Fruit fly (Drosophila melanogaster) whole organism, embryonic: ENCODE results near the gene CG7550.

Experiments used
- Ada2b ChIP-seq: fragments of 200-800 bp; sonication (Bioruptor generic); IDR thresholded peaks from 2 replicates; pipeline ENCODE4 v1.3.6; 2022; ENCODE audit warnings: missing biosample characterization, missing genetic modification characterization
- CG10543 ChIP-seq: fragments of 200-800 bp; sonication (Bioruptor generic); optimal IDR thresholded peaks from 3 replicates; lab custom pipeline; 2017; ENCODE audit warnings: missing biosample characterization, mild to moderate bottlenecking, missing genetic modification characterization, moderate library complexity
- CG11085 ChIP-seq: fragments of 200-800 bp; sonication (Bioruptor generic); IDR thresholded peaks from 2 replicates; pipeline ENCODE4 v1.3.6; 2022; ENCODE audit warnings: missing biosample characterization, missing genetic modification characterization
- CG11695 ChIP-seq: fragments of 200-800 bp; sonication (Bioruptor generic); IDR thresholded peaks from 3 replicates; pipeline ENCODE4 v1.3.6; 2022; ENCODE audit warnings: missing biosample characterization, missing genetic modification characterization
- CG12769 ChIP-seq: fragments of 200-800 bp; sonication (Bioruptor generic); optimal IDR thresholded peaks from 2 replicates; lab custom pipeline; 2019; ENCODE audit warnings: missing biosample characterization, mild to moderate bottlenecking, missing genetic modification characterization, moderate library complexity
- CG12942 ChIP-seq: fragments of 200-800 bp; sonication (Bioruptor generic); optimal IDR thresholded peaks from 3 replicates; lab custom pipeline; 2016; ENCODE audit warnings: missing biosample characterization, missing genetic modification characterization
- CG13424 ChIP-seq: fragments of 200-800 bp; sonication (Bioruptor generic); optimal IDR thresholded peaks from 2 replicates; lab custom pipeline; 2019; ENCODE audit warnings: missing biosample characterization, mild to moderate bottlenecking, missing genetic modification characterization, moderate library complexity
- CG13624 ChIP-seq: fragments of 200-800 bp; sonication (Bioruptor generic); optimal IDR thresholded peaks from 2 replicates; lab custom pipeline; 2016; ENCODE audit warnings: missing biosample characterization, missing genetic modification characterization
- CG14965 ChIP-seq: fragments of 200-800 bp; sonication (Bioruptor generic); optimal IDR thresholded peaks from 2 replicates; lab custom pipeline; 2016; ENCODE audit warnings: missing biosample characterization, missing genetic modification characterization, borderline replicate concordance
- CG15269 ChIP-seq: fragments of 200-800 bp; sonication (Bioruptor generic); optimal IDR thresholded peaks from 2 replicates; lab custom pipeline; 2018; ENCODE audit warnings: missing biosample characterization, mild to moderate bottlenecking, missing genetic modification characterization, moderate library complexity
- CG1529 ChIP-seq: fragments of 200-800 bp; sonication (Bioruptor generic); optimal IDR thresholded peaks from 3 replicates; lab custom pipeline; 2018; ENCODE audit warnings: missing biosample characterization, missing genetic modification characterization
- CG15514 ChIP-seq: fragments of 200-800 bp; sonication (Bioruptor generic); optimal IDR thresholded peaks from 3 replicates; lab custom pipeline; 2017; ENCODE audit warnings: missing biosample characterization, missing genetic modification characterization, mild to moderate bottlenecking, moderate library complexity, missing genetic modification reagents
- CG17359 ChIP-seq: fragments of 200-800 bp; sonication (Bioruptor generic); optimal IDR thresholded peaks from 3 replicates; lab custom pipeline; 2018; ENCODE audit warnings: missing biosample characterization, mild to moderate bottlenecking, missing genetic modification characterization, moderate library complexity
- CG2116 ChIP-seq: fragments of 200-800 bp; sonication (Bioruptor generic); optimal IDR thresholded peaks from 3 replicates; lab custom pipeline; 2018; ENCODE audit warnings: missing biosample characterization, mild to moderate bottlenecking, missing genetic modification characterization
- CG2202 ChIP-seq: fragments of 200-800 bp; sonication (Bioruptor generic); optimal IDR thresholded peaks from 2 replicates; lab custom pipeline; 2018; ENCODE audit warnings: missing biosample characterization, mild to moderate bottlenecking, missing genetic modification characterization
- CG2889 ChIP-seq: fragments of 200-800 bp; sonication (Bioruptor generic); IDR thresholded peaks from 3 replicates; pipeline ENCODE4 v1.3.6; 2022; ENCODE audit warnings: missing biosample characterization, missing genetic modification characterization
- CG30020 ChIP-seq: fragments of 200-800 bp; optimal IDR thresholded peaks from 2 replicates; lab custom pipeline; 2019; ENCODE audit warnings: missing biosample characterization, mild to moderate bottlenecking, missing genetic modification characterization, moderate library complexity
- CG31224 ChIP-seq: fragments of 200-800 bp; sonication (Bioruptor generic); IDR thresholded peaks from 2 replicates; pipeline ENCODE4 v1.3.6; 2022; ENCODE audit warnings: missing biosample characterization, missing genetic modification characterization
- CG3163 ChIP-seq: fragments of 200-800 bp; sonication (Bioruptor generic); optimal IDR thresholded peaks from 3 replicates; lab custom pipeline; 2016; ENCODE audit warnings: missing biosample characterization, missing genetic modification characterization
- CG4328 ChIP-seq: fragments of 200-800 bp; sonication (Bioruptor generic); optimal IDR thresholded peaks from 3 replicates; lab custom pipeline; 2017; ENCODE audit warnings: missing biosample characterization, missing genetic modification reagents, missing genetic modification characterization
- CG7987 ChIP-seq: fragments of 200-800 bp; sonication (Bioruptor generic); optimal IDR thresholded peaks from 2 replicates; lab custom pipeline; 2018; ENCODE audit warnings: missing biosample characterization, mild to moderate bottlenecking, missing genetic modification characterization, moderate library complexity
- CG8359 ChIP-seq: fragments of 200-800 bp; sonication (Bioruptor generic); optimal IDR thresholded peaks from 2 replicates; lab custom pipeline; 2017; ENCODE audit warnings: missing biosample characterization, mild to moderate bottlenecking, missing genetic modification characterization, borderline replicate concordance
- CG8478 ChIP-seq: fragments of >200 bp; optimal IDR thresholded peaks from 2 replicates; lab custom pipeline; 2018
- CG8765 ChIP-seq: fragments of 200-800 bp; sonication (Bioruptor generic); IDR thresholded peaks from 2 replicates; pipeline ENCODE4 v1.3.6; 2022; ENCODE audit warnings: missing biosample characterization, missing genetic modification characterization
- CG9932 ChIP-seq: fragments of 200-800 bp; sonication (Bioruptor generic); IDR thresholded peaks from 2 replicates; pipeline ENCODE4 v1.3.6; 2022; ENCODE audit warnings: missing biosample characterization, missing genetic modification characterization
- Dip3 ChIP-seq: fragments of 200-800 bp; sonication (Bioruptor generic); optimal IDR thresholded peaks from 3 replicates; lab custom pipeline; 2016; ENCODE audit warnings: missing biosample characterization, missing genetic modification characterization
- Dll ChIP-seq: fragments of 200-800 bp; sonication (Bioruptor generic); IDR thresholded peaks from 4 replicates; pipeline ENCODE4 v1.3.6; 2022; ENCODE audit warnings: missing biosample characterization, missing genetic modification characterization; ENCODE audit not compliant: partially characterized antibody
- E2f2 ChIP-seq: fragments of 200-800 bp; sonication (Bioruptor generic); IDR thresholded peaks from 2 replicates; pipeline ENCODE4 v1.3.6; 2022; ENCODE audit warnings: missing biosample characterization, missing genetic modification characterization
- Fer3 ChIP-seq: fragments of 200-800 bp; sonication (Bioruptor generic); optimal IDR thresholded peaks from 2 replicates; lab custom pipeline; 2018; ENCODE audit warnings: missing biosample characterization, mild to moderate bottlenecking, missing genetic modification characterization, moderate library complexity
- GATAe ChIP-seq: fragments of 200-800 bp; sonication (Bioruptor generic); conservative IDR thresholded peaks from 2 replicates; pipeline ENCODE4 v1.3.6; 2022; ENCODE audit warnings: missing biosample characterization, missing genetic modification characterization
- H15 ChIP-seq: fragments of 200-800 bp; sonication (Bioruptor generic); IDR thresholded peaks from 3 replicates; pipeline ENCODE4 v1.3.6; 2022; ENCODE audit warnings: missing biosample characterization, missing genetic modification characterization
- HLH4C ChIP-seq: fragments of 200-800 bp; sonication (Bioruptor generic); IDR thresholded peaks from 3 replicates; pipeline ENCODE4 v1.3.6; 2022; ENCODE audit warnings: missing biosample characterization, missing genetic modification characterization; ENCODE audit not compliant: partially characterized antibody
- Hr51 ChIP-seq, 2 experiments: fragments of 200-800 bp; sonication (Bioruptor generic); optimal IDR thresholded peaks; 2 replicates in 1 of 2; 3 replicates in 1 of 2; lab custom pipeline; 2016 to 2018; ENCODE audit warnings: missing biosample characterization in 2 of 2, missing genetic modification characterization in 2 of 2, mild to moderate bottlenecking in 1 of 2, moderate library complexity in 1 of 2
- Med ChIP-seq: fragments of 200-800 bp; sonication (Bioruptor generic); peaks from one replicate; lab custom pipeline; 2016; ENCODE audit warnings: missing biosample characterization, missing genetic modification characterization, mild to moderate bottlenecking, inconsistent platforms, moderate library complexity
- Rfx ChIP-seq: fragments of 200-800 bp; sonication (Bioruptor generic); IDR thresholded peaks from 2 replicates; pipeline ENCODE4 v1.3.6; 2022; ENCODE audit warnings: missing biosample characterization, missing genetic modification characterization
- Scr ChIP-seq: fragments of 200-800 bp; sonication (Bioruptor generic); IDR thresholded peaks from 2 replicates; pipeline ENCODE4 v1.3.6; 2022; ENCODE audit warnings: missing biosample characterization, missing genetic modification characterization; ENCODE audit not compliant: partially characterized antibody
- ap ChIP-seq: fragments of 200-800 bp; sonication (Bioruptor generic); IDR thresholded peaks from 2 replicates; pipeline ENCODE4 v1.3.6; 2022; ENCODE audit warnings: missing biosample characterization, missing genetic modification characterization
- corto ChIP-seq: fragments of 200-800 bp; sonication (Bioruptor generic); optimal IDR thresholded peaks from 2 replicates; lab custom pipeline; 2016; ENCODE audit warnings: missing biosample characterization, mild to moderate bottlenecking, missing genetic modification characterization, moderate library complexity
- fru ChIP-seq: fragments of >200 bp; optimal IDR thresholded peaks from 2 replicates; lab custom pipeline; 2017
- fu2 ChIP-seq: fragments of 200-800 bp; sonication (Bioruptor generic); optimal IDR thresholded peaks from 2 replicates; lab custom pipeline; 2016; ENCODE audit warnings: missing biosample characterization, missing genetic modification characterization
- gcm2 ChIP-seq: fragments of 200-800 bp; sonication (Bioruptor generic); optimal IDR thresholded peaks from 2 replicates; lab custom pipeline; 2016; ENCODE audit warnings: missing biosample characterization, missing genetic modification characterization
- insv ChIP-seq, 2 experiments: fragments of 200-800 bp; sonication (Bioruptor generic); optimal IDR thresholded peaks; 3 replicates each; lab custom pipeline; 2016 to 2018; ENCODE audit warnings: missing biosample characterization in 2 of 2, missing genetic modification characterization in 2 of 2
- ken ChIP-seq: fragments of 200-800 bp; sonication (Bioruptor generic); IDR thresholded peaks from 3 replicates; pipeline ENCODE4 v1.3.6; 2022; ENCODE audit warnings: missing biosample characterization, missing genetic modification characterization
- ranshi ChIP-seq: fragments of 200-800 bp; sonication (Bioruptor generic); IDR thresholded peaks from 2 replicates; pipeline ENCODE4 v1.3.6; 2022; ENCODE audit warnings: missing biosample characterization, missing genetic modification characterization
- rib ChIP-seq: fragments of 200-800 bp; sonication (Bioruptor generic); IDR thresholded peaks from 2 replicates; pipeline ENCODE4 v1.3.6; 2022; ENCODE audit warnings: missing biosample characterization, missing genetic modification characterization
- ro ChIP-seq: fragments of 200-800 bp; sonication (Bioruptor generic); IDR thresholded peaks from 2 replicates; pipeline ENCODE4 v1.3.6; 2022; ENCODE audit warnings: missing biosample characterization, missing genetic modification characterization
- sim ChIP-seq: fragments of 200-800 bp; sonication (Bioruptor generic); IDR thresholded peaks from 2 replicates; pipeline ENCODE4 v1.3.6; 2022; ENCODE audit warnings: missing biosample characterization, missing genetic modification characterization
- slp2 ChIP-seq: fragments of 200-800 bp; sonication (Bioruptor generic); optimal IDR thresholded peaks from 2 replicates; lab custom pipeline; 2016; ENCODE audit warnings: missing biosample characterization, missing genetic modification characterization
- sob ChIP-seq: fragments of 200-800 bp; sonication (Bioruptor generic); IDR thresholded peaks from 2 replicates; pipeline ENCODE4 v1.3.6; 2022; ENCODE audit warnings: missing biosample characterization, missing genetic modification characterization
- sr ChIP-seq: fragments of 200-800 bp; sonication (Bioruptor generic); IDR thresholded peaks from 3 replicates; pipeline ENCODE4 v1.3.6; 2022; ENCODE audit warnings: missing biosample characterization, missing genetic modification characterization
- unpg ChIP-seq: fragments of 200-800 bp; sonication (Bioruptor generic); optimal IDR thresholded peaks from 3 replicates; lab custom pipeline; 2018; ENCODE audit warnings: missing biosample characterization, mild to moderate bottlenecking, missing genetic modification characterization, moderate library complexity
- zen2 ChIP-seq: fragments of 200-800 bp; sonication (Bioruptor generic); IDR thresholded peaks from 3 replicates; pipeline ENCODE4 v1.3.6; 2022; ENCODE audit warnings: missing biosample characterization, missing genetic modification characterization; ENCODE audit not compliant: partially characterized antibody

Gene CG7550

DNA sequence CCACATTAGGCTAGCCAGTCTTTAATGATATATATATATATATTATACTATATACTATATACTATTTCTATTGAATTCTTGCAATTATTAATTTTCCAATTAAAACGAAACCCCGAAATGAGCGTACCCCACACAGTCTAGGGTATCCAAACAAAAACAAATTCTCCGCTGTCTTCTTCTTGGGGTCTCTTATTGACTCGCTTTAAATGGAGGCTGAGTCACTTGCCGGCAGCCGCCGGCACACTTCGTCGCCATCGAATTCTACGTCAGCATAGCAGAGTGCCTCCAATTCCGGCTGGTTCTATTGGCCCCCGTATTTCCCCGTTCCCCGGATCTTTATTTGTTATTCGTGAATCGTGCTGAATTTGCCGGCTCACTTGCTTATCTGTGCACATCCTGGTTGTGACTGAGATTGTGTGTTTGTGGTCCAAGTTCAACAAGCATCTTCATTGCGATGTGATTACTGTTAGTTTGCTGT, 29.6 kb downstream of the CG7550 start (continued):
- TF ChIP-seq sob (no peak; the same call in 1 of the 2 replicates), CG15269 (tag; lab: Kevin White, UChicago) (peak; percentile 37), CG4328 (GFP tag; lab: Kevin White, UChicago) (no peak), CG17359 (tag; lab: Kevin White, UChicago) (peak; percentile 11), ap (GFP tag; lab: Robert Waterston, UW) (no peak), Fer3 (peak; percentile 40), CG8765 (GFP tag; lab: Robert Waterston, UW) (no peak), CG1529 (GFP tag; lab: Kevin White, UChicago) (no peak), GATAe (GFP tag; lab: Robert Waterston, UW) (no peak), CG10543 (GFP tag; lab: Kevin White, UChicago) (peak; percentile 68), CG31224 (GFP tag; lab: Robert Waterston, UW) (no peak), CG8359 (GFP tag; lab: Kevin White, UChicago) (no peak), Med (GFP tag; lab: Kevin White, UChicago) (peak; percentile 80), sim (GFP tag; lab: Robert Waterston, UW) (no peak), CG13624 (no peak), Dip3 (GFP tag; lab: Kevin White, UChicago) (no peak), CG13424 (peak; percentile 7), Dll (GFP tag; lab: Robert Waterston, UW) (no peak), CG8478 (lab: Kevin White, UChicago) (no peak), Rfx (GFP tag; lab: Robert Waterston, UW) (peak; percentile 33; the same call in 1 of the 2 replicates), fru (no peak), Ada2b (GFP tag; lab: Robert Waterston, UW) (no peak), fu2 (GFP tag; lab: Kevin White, UChicago) (no peak), rib (GFP tag; lab: Robert Waterston, UW) (peak; percentile 78), unpg (peak; percentile 35), zen2 (GFP tag; lab: Robert Waterston, UW) (no peak), CG2889 (no peak), ro (no peak), CG30020 (no peak), CG12942 (GFP tag; lab: Kevin White, UChicago) (no peak), Scr (GFP tag; lab: Robert Waterston, UW) (no peak), CG14965 (GFP tag; lab: Kevin White, UChicago) (no peak), sr (GFP tag; lab: Robert Waterston, UW) (no peak), CG3163 (GFP tag; lab: Kevin White, UChicago) (no peak), HLH4C (GFP tag; lab: Robert Waterston, UW) (no peak), CG2202 (no peak), E2f2 (GFP tag; lab: Robert Waterston, UW) (no peak), Hr51 (GFP tag; optimal IDR thresholded peaks at IDR 0.05; lab: Kevin White, UChicago) (no peak), ken (no peak), slp2 (no peak), CG11695 (GFP tag; lab: Robert Waterston, UW) (peak; percentile 20; the same call in 1 of the 3 replicates), CG12769 (tag; lab: Kevin White, UChicago) (peak; percentile 26), ranshi (no peak), H15 (GFP tag; lab: Robert Waterston, UW) (no peak), corto (GFP tag; lab: Kevin White, UChicago) (no peak), CG11085 (GFP tag; lab: Robert Waterston, UW) (no peak), gcm2 (GFP tag; lab: Kevin White, UChicago) (no peak), CG2116 (no peak), CG15514 (GFP tag; lab: Kevin White, UChicago) (peak; percentile 12), CG9932 (GFP tag; lab: Robert Waterston, UW) (peak; percentile 59), CG7987 (GFP tag; lab: Kevin White, UChicago) (no peak), insv (GFP tag; optimal IDR thresholded peaks at IDR 0.05; lab: Kevin White, UChicago) (no peak)
